Worm (Caenorhabditis elegans): ENCODE results near the gene F26F4.9.

Gene F26F4.9

ce11 chrIII:4899728-4900127, 12.6 kb downstream of the F26F4.9 start (continued):
- TF ChIP-seq lsy-2 (tag; optimal IDR thresholded peaks at IDR 0.05): peak; percentile 94 to 97
- peak; percentile 89 for TF ChIP-seq snpc-4 (tag; optimal IDR thresholded peaks at IDR 0.05)
- peak; percentile 93 for TF ChIP-seq gmeb-1 (tag; optimal IDR thresholded peaks at IDR 0.05)
- no peak for TF ChIP-seq mbf-1 (tag; optimal IDR thresholded peaks at IDR 0.05)
- TF ChIP-seq R02D3.7 (tag; optimal IDR thresholded peaks at IDR 0.05): peak; percentile 69

- TF ChIP-seq nhr-10 (tag; optimal IDR thresholded peaks at IDR 0.05): no peak
- no peak for TF ChIP-seq lin-11 (tag; optimal IDR thresholded peaks at IDR 0.05)
- no peak for TF ChIP-seq ztf-4 (tag; optimal IDR thresholded peaks at IDR 0.05)
- TF ChIP-seq F13H6.1 (tag; optimal IDR thresholded peaks at IDR 0.05): no peak
- no peak for TF ChIP-seq ceh-82 (tag; optimal IDR thresholded peaks at IDR 0.05)
- TF ChIP-seq sem-4 (tag; optimal IDR thresholded peaks at IDR 0.05): no peak
- TF ChIP-seq C34F6.9 (tag; optimal IDR thresholded peaks at IDR 0.05): no peak
- no peak for TF ChIP-seq mdl-1 (tag; optimal IDR thresholded peaks at IDR 0.05)
- no peak for TF ChIP-seq ceh-16 (tag; optimal IDR thresholded peaks at IDR 0.05)
- TF ChIP-seq lin-39 (tag; optimal IDR thresholded peaks at IDR 0.05): no peak
- TF ChIP-seq lin-13 (GFP tag; optimal IDR thresholded peaks at IDR 0.05): no peak
- no peak for TF ChIP-seq nhr-237 (tag; optimal IDR thresholded peaks at IDR 0.05)
- TF ChIP-seq nhr-23 (tag; optimal IDR thresholded peaks at IDR 0.05): no peak
- no peak for TF ChIP-seq ZK546.5 (tag; optimal IDR thresholded peaks at IDR 0.05)
- no peak for TF ChIP-seq peb-1 (tag; optimal IDR thresholded peaks at IDR 0.05)
- TF ChIP-seq mab-5 (tag; optimal IDR thresholded peaks at IDR 0.05): no peak
These were observed 13.2 kb downstream of the F26F4.9 start, which contains the start of gene nhl-2 for ce11 chrIII:4899035-4899578. Gene nhl-2 (minus strand): TSS chrIII:4899085.

- TF ChIP-seq fos-1 (tag; optimal IDR thresholded peaks at IDR 0.05) (no peak), nhr-23 (tag; optimal IDR thresholded peaks at IDR 0.05) (no peak), mbf-1 (tag; optimal IDR thresholded peaks at IDR 0.05) (no peak)
These were observed 17.0 kb downstream of the F26F4.9 start for ce11 chrIII:4895313-4895712.

ce11 chrIII:4893540-4893939, 18.8 kb downstream of the F26F4.9 start, which contains the start of gene F26F4.6:
Gene F26F4.6 (minus strand): TSS chrIII:4893640.
- TF ChIP-seq nhr-11 (tag; optimal IDR thresholded peaks at IDR 0.05) (no peak), elt-3 (tag; optimal IDR thresholded peaks at IDR 0.05) (no peak)

ce11 chrIII:4890997-4891396, 21.3 kb downstream of the F26F4.9 start, which contains the start of gene F26F4.5:
Gene F26F4.5 (minus strand): TSS chrIII:4891252.
- no peak for TF ChIP-seq ama-1 (optimal IDR thresholded peaks at IDR 0.05)
- no peak for TF ChIP-seq fos-1 (tag; optimal IDR thresholded peaks at IDR 0.05)
- TF ChIP-seq elt-1 (tag; optimal IDR thresholded peaks at IDR 0.05): no peak
- TF ChIP-seq R02D3.7 (tag; optimal IDR thresholded peaks at IDR 0.05): no peak
- no peak for TF ChIP-seq mbf-1 (tag; optimal IDR thresholded peaks at IDR 0.05)
- no peak for TF ChIP-seq ceh-82 (tag; optimal IDR thresholded peaks at IDR 0.05)

ce11 chrIII:4887291-4887690, 25.0 kb downstream of the F26F4.9 start, which contains the start of gene clec-6:
Gene clec-6 (minus strand): TSS chrIII:4887444.
- TF ChIP-seq fos-1 (tag; optimal IDR thresholded peaks at IDR 0.05) (peak; percentile 84), gmeb-1 (tag; optimal IDR thresholded peaks at IDR 0.05) (no peak), F13H6.1 (tag; optimal IDR thresholded peaks at IDR 0.05) (no peak), nhr-6 (tag; optimal IDR thresholded peaks at IDR 0.05) (no peak), nhr-11 (tag; optimal IDR thresholded peaks at IDR 0.05) (no peak), skn-1 (tag; optimal IDR thresholded peaks at IDR 0.05) (no peak), lin-13 (GFP tag; optimal IDR thresholded peaks at IDR 0.05) (no peak), nhr-21 (tag; optimal IDR thresholded peaks at IDR 0.05) (no peak)

- TF ChIP-seq skn-1 (tag; optimal IDR thresholded peaks at IDR 0.05) (no peak), fos-1 (tag; optimal IDR thresholded peaks at IDR 0.05) (peak; percentile 77)
These were observed 28.9 kb downstream of the F26F4.9 start, which contains the start of gene clec-5 for ce11 chrIII:4883429-4883828. Gene clec-5 (minus strand): TSS chrIII:4883606.

ce11 chrIII:4881955-4882354, 30.4 kb downstream of the F26F4.9 start:
- TF ChIP-seq lin-13 (GFP tag; optimal IDR thresholded peaks at IDR 0.05) (no peak), fos-1 (tag; optimal IDR thresholded peaks at IDR 0.05) (peak; percentile 24), lsy-2 (tag; optimal IDR thresholded peaks at IDR 0.05) (no peak), nhr-237 (tag; optimal IDR thresholded peaks at IDR 0.05) (no peak), C34F6.9 (tag; optimal IDR thresholded peaks at IDR 0.05) (no peak)
